Worm (Caenorhabditis elegans) whole organism, L4/young adult: ENCODE data around the gene ugt-20.

Experiments used
- W03F9.2 ChIP-seq: fragments of 150-350 bp; optimal IDR thresholded peaks from 2 replicates; lab custom pipeline; 2014; ENCODE audit warnings: missing biosample characterization, missing genetic modification characterization
- dao-5 ChIP-seq: sonication (generic microtip); optimal IDR thresholded peaks from 2 replicates; lab custom pipeline; 2016; ENCODE audit warnings: missing genotype, missing genetic modification characterization, moderate library complexity, missing compliant biosample characterization
- him-1 ChIP-seq: sonication (generic microtip); optimal IDR thresholded peaks from 2 replicates; lab custom pipeline; 2016; ENCODE audit warnings: missing genotype, missing genetic modification reagents, missing genetic modification characterization, missing compliant biosample characterization

Gene ugt-20

DNA sequence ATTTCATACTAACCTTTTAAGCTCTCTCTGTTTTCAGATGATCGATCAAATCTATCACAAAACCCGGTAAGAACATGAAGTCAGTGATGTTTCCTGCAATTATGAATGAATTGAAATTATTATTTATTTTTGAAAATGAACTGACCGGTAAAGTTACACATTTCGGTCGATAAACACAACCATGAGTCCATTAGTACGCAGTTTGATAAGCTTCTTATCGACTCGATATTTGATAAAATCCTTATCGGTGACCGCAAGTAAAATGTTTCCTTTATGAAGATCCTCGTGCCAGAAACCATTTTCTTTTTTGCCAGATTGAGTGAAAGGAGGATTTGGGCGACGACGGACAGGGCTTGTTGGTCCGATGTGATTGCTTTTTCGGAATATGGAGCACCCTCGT lies 3.1 kb upstream of the ugt-20 start:
- TF ChIP-seq W03F9.2 (no peak), dao-5 (tag; lab: Kevin White, UChicago) (no peak), him-1 (tag; lab: Kevin White, UChicago) (no peak)

DNA sequence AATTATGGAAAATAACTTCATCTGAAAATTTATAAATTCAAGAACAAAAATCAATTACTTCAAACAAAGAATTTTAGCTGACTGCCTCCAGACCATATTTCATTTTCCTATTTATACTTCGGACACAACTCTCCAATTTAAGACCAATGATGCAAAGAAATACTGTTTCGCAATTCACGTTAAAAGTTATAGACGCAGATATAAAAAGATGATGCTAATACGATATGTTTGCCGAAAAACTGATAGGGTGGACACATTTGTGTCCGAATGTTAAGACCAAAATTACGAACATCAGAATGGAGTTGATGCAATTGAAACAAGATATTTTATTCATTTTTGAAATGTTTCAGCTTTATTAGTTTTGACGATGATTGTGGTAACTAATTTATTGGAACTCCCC lies 3.5 kb downstream of the ugt-20 start, which contains the start of gene ugt-19:
ugt-19 (minus strand) TSS at position 28 of the 400 bp plus-strand sequence.
- TF ChIP-seq him-1 (tag; lab: Kevin White, UChicago) (no peak), W03F9.2 (no peak), dao-5 (tag; lab: Kevin White, UChicago) (no peak)

DNA sequence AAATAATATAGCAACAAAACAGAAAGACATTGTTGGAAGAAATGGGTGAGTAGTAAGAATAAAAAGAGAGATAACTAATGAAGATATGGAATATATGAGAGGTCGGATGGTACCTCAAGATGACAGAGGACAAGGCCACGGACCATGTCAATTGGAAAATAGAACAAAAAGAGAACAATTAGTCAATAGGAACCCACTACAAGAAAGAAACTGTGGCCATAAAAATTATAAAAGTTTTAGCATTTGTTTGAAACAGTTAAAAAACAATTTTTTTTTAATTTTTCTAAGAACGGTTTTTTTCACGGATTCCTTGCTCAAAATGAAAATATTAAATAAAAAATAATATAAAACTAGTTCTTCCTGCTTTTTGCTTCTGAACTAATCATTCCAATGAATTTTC lies 7.3 kb downstream of the ugt-20 start, which contains the start of gene cpg-20:
cpg-20 (minus strand) TSS at position 101 of the 400 bp plus-strand sequence.
- no peak for TF ChIP-seq W03F9.2
- no peak for TF ChIP-seq him-1 (tag; lab: Kevin White, UChicago)
- TF ChIP-seq dao-5 (tag; lab: Kevin White, UChicago), result no peak

DNA sequence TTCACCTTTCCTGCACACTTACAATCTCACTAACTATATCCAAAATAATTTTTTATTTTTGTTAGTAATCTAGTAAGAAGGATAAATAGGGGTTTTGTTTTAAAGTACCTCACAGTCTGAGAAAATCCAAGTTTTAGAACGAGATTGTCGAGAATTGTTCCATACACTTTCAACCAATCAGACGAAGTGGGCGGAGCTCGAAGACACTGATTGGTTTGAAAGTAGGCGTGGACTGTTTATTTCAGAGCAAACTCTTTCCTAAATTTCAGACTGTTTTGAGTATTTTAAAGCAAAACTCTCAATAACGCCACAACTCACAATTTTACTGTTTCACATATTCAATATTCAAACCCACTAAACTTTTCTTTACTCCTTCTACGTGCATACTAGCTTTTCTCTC lies 12.4 kb downstream of the ugt-20 start:
- TF ChIP-seq W03F9.2 (no peak), him-1 (tag; lab: Kevin White, UChicago) (no peak), dao-5 (tag; lab: Kevin White, UChicago) (no peak)

DNA sequence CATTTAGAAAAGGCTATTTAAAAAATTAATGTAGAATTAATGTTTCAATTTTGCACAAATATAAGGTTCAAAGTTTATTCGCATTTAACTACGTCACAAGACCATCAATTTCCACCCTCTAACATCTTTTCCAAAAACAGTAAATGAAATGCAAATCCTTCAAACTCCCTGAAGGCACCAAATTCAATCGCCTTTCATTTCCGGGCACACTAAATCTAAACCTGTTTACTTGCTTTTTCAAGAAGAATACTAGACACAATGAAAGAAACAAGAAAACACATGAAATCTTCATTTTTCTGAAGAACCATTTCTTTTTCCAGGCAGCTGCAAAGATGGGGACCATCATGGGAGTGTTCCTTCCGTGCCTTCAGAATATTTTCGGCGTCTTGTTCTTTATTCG lies 18.2 kb downstream of the ugt-20 start:
- TF ChIP-seq W03F9.2 (no peak), him-1 (tag; lab: Kevin White, UChicago) (no peak)

DNA sequence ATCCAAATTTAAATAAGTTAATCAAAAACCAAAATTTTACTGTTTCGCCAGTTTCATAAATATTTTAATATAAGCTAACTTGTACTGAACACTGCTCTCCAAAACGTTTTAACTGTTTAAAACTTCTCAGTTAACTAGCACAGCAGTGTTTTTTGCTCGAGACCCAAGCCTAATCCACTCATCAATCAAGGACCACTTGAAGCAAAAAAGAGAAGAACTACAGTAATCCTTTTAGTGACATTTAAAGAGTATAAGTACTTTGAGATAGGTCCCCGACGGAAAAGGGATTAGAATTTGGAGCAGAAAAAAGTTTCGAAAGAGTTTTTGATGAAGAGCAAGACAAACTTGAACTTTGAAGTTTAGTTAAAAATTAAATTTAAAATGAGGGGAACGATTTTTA lies 18.7 kb downstream of the ugt-20 start:
- TF ChIP-seq W03F9.2, result no peak
- TF ChIP-seq him-1 (tag; lab: Kevin White, UChicago), result no peak
- no peak for TF ChIP-seq dao-5 (tag; lab: Kevin White, UChicago)

DNA sequence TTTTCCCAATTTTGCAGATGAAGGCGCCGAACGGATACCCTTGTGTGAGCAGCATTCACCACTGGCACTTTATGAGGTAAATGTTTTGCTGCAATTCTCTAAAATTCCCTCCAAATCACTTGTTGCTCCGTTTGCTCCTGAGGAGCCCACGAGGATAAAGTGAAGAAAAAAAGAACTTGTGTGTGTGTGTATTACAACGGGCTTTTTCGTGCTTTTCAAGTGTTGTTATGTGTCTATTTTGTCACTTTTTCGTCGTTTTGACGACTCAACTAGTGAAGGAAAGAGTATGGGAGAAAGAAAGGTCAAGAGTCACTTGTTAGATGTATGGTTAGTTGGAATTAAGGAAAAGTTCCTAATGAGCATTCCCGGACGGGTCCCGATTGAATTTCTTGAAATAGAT lies 21.3 kb downstream of the ugt-20 start:
- TF ChIP-seq W03F9.2 (no peak), dao-5 (tag; lab: Kevin White, UChicago) (no peak), him-1 (tag; lab: Kevin White, UChicago) (no peak)

DNA sequence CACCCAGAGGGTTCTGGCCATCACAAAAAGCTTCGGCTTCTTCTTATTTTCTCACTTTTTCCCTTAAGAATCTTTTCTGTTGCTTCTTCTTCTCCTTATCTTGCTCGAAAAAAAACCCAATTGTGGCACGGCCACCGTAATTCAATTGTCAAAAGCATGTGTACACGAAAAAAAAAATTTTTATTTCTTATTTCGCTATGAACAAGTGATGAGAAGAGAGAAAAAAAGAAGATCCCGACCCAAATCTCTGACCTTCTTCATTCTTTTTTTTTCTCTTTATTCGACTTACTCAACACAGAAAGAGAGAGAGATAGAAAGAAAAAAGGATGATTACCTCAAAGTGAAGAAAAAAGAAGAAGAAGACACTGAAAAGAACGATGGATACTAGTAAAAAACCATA lies 22.5 kb downstream of the ugt-20 start:
- TF ChIP-seq him-1 (tag; lab: Kevin White, UChicago) (peak; percentile 53), dao-5 (tag; lab: Kevin White, UChicago) (no peak), W03F9.2 (no peak)

DNA sequence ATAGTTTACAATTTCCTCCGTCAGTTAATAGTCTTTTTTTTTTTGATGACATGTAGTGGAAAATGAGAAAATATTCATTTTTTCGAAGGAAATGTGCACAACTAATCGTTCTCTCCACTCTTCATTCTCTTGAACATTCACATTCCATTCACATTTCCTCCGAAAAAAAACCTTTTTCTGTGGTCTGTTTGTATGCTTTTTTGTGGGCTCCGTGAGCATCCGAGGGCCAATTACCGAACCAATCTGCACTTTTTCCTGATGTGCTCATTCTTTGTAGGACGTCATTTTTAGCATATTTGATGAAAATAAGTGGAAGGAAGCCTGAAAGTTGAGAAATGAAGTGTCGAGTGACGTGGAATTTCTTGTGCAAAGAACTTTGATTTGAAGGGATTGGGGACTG lies 23.7 kb downstream of the ugt-20 start:
- TF ChIP-seq W03F9.2, result no peak
- TF ChIP-seq him-1 (tag; lab: Kevin White, UChicago), result no peak
- TF ChIP-seq dao-5 (tag; lab: Kevin White, UChicago), result no peak

DNA sequence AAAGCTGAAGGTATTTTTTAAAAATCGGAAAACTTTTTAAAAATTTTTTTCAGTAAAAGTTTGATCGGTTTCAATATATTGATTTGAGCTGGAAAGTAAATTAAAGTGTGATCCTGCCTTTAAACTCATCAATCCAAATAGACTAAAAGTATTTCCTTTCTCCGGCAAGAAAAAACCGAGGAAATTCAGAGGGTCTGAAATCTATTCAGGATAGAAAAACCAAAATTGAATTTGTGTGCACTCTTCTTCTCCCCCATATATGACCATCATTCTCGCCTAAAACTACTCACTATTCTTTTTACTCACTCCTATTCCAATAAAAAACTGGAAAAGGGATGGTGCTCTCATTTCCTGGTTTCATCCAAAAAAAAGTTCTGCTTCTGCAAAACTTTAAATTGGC lies 28.6 kb downstream of the ugt-20 start:
- TF ChIP-seq W03F9.2 (no peak), dao-5 (tag; lab: Kevin White, UChicago) (no peak), him-1 (tag; lab: Kevin White, UChicago) (no peak)

DNA sequence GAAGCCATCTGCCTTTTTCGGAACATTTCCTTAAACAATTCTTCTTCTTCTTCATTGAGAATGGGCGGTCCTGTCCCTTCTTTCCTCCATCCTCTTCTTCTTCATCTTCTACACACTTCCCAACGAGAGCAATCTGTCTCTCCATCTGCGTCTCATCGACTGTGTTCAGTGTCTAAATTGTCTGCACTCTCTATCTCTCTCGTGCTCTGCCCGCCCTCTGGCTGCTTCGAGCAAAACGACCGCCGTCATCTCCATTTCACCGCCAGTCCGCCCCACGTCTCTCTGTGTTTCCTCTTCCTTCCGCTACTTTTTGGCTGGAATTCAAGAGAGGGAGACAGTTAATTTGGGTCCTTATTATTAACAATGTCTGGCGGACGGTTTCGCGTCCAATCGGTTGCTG lies 30.0 kb downstream of the ugt-20 start:
- TF ChIP-seq W03F9.2, result no peak
- TF ChIP-seq dao-5 (tag; lab: Kevin White, UChicago), result no peak

DNA sequence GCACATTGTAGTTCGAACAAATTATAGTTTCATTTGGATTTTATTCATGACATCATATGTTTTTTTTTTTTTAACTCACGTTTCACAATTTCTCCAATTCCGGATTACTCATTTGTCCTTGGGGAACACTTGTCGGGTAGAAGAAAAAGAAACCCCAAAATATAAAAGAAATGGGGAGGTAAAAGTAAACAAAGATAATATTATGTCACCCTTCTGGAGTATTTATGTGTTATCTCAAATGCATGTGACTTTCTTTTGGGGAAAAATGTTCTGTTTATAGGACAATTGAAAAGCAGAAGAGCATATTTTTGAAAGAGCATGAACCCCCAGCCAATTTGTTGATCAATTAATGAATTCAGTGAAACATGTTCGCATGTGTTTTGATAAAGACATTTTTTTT lies 31.5 kb downstream of the ugt-20 start:
- TF ChIP-seq W03F9.2, result no peak
- no peak for TF ChIP-seq him-1 (tag; lab: Kevin White, UChicago)
- no peak for TF ChIP-seq dao-5 (tag; lab: Kevin White, UChicago)

DNA sequence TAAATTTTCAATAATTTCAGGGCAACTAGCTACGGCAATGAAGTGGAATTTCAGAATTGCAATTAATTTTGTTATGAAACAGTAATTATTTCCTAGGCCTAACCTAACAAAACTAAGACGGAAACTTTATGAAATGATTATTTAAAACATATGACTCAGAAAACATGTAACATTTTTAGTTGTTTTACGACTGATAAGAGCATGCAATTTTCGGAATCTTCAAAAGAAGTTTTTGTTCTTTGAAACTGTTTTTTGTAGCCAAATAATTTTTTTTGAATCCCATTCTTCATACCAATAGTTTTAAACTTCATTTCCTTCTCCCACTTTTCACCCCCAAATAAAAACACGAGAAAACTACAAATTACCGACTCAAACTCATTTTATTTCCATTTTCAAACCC lies 34.3 kb downstream of the ugt-20 start:
- TF ChIP-seq him-1 (tag; lab: Kevin White, UChicago), result no peak

DNA sequence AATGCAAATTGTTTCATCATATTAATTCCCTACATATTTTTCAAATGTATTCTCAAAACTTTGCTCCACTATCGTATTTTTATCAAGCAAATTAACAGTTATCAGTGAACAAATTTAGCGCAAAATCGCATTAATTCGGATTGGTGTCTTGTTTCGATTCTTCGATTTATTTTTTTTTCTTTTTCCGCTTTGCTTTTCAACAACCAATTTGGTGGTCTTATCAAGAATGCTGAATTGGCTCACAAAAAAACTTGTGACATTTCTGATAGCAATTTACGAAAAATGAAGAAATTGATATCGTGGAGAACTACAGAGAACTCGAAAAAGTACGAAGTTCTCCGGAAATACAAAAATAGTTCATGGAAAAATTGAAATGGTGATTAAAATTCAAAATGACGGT lies 34.9 kb downstream of the ugt-20 start:
- no peak for TF ChIP-seq W03F9.2
- no peak for TF ChIP-seq dao-5 (tag; lab: Kevin White, UChicago)
- TF ChIP-seq him-1 (tag; lab: Kevin White, UChicago), result no peak

DNA sequence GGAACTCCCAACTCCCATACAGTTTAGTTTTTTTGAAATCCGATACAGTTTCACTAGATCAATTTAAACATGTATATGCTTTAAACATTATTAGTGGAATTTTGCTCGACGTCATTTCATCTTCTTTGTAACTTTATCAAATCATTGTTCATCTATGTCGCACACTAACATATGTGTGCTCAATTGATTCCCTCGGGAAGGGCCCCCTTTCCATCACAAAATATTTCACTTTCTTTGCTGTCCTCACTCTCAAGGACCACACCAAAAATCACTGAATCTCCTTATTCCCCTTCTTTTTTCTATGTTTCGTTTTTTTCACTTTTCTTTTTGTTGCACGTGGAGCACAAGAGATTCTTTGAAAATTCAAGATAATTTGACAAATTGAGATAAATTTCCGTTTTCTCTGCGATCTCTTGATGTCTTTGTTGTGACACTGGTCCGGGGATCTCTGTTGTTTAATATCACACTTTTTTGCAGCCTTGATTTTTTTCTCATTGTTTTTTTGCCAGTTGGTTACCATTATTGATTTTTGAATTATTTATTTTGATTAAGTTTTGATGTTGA lies 36.2 kb downstream of the ugt-20 start:
- TF ChIP-seq W03F9.2, result no peak
- TF ChIP-seq dao-5 (tag; lab: Kevin White, UChicago), result no peak
- no peak for TF ChIP-seq him-1 (tag; lab: Kevin White, UChicago)
